Worm (Caenorhabditis elegans) whole organism, L2 larva: ENCODE data around the gene ZK1193.2.

Experiments used
- R02D3.7 ChIP-seq: fragments of 150-350 bp; optimal IDR thresholded peaks from 2 replicates; lab custom pipeline; 2014; ENCODE audit warnings: missing biosample characterization, missing genetic modification characterization
- ZK546.5 ChIP-seq: sonication (generic microtip); optimal IDR thresholded peaks from 2 replicates; lab custom pipeline; 2017; ENCODE audit warnings: missing biosample characterization, missing genetic modification characterization
- alr-1 ChIP-seq: fragments of 150-350 bp; optimal IDR thresholded peaks from 2 replicates; lab custom pipeline; 2014; ENCODE audit warnings: missing biosample characterization, missing genetic modification characterization
- ama-1 ChIP-seq: fragments of 150-350 bp; optimal IDR thresholded peaks from 2 replicates; lab custom pipeline; 2018; ENCODE audit warnings: inconsistent platforms
- elt-3 ChIP-seq: sonication (generic microtip); optimal IDR thresholded peaks from 2 replicates; lab custom pipeline; 2017; ENCODE audit warnings: missing biosample characterization, missing genetic modification characterization
- lsy-2 ChIP-seq, 2 experiments: fragments of 150-350 bp in 1 of 2; sonication (generic microtip) in 1 of 2; optimal IDR thresholded peaks; 2 replicates each; lab custom pipeline; 2014 to 2017; ENCODE audit warnings: missing biosample characterization in 2 of 2, missing genetic modification characterization in 2 of 2
- mbf-1 ChIP-seq: sonication (generic microtip); optimal IDR thresholded peaks from 2 replicates; lab custom pipeline; 2017; ENCODE audit warnings: missing biosample characterization, missing genetic modification characterization
- mdl-1 ChIP-seq, 2 experiments: fragments of 150-350 bp in 1 of 2; sonication (generic microtip) in 1 of 2; optimal IDR thresholded peaks; 2 replicates each; lab custom pipeline; 2017; ENCODE audit warnings: missing biosample characterization in 2 of 2, missing genetic modification characterization in 2 of 2
- nhr-10 ChIP-seq: sonication (generic microtip); optimal IDR thresholded peaks from 2 replicates; lab custom pipeline; 2017; ENCODE audit warnings: missing biosample characterization, missing genetic modification characterization
- nhr-237 ChIP-seq: fragments of 150-350 bp; optimal IDR thresholded peaks from 2 replicates; lab custom pipeline; 2014; ENCODE audit warnings: missing biosample characterization, missing genetic modification characterization
- nhr-25 ChIP-seq: fragments of 150-350 bp; sonication (generic microtip); optimal IDR thresholded peaks from 3 replicates; lab custom pipeline; 2014; ENCODE audit warnings: missing biosample characterization, missing genetic modification characterization
- nhr-77 ChIP-seq: fragments of 150-350 bp; optimal IDR thresholded peaks from 2 replicates; lab custom pipeline; 2014; ENCODE audit warnings: missing biosample characterization, missing genetic modification characterization
- unc-39 ChIP-seq: fragments of 150-350 bp; optimal IDR thresholded peaks from 2 replicates; lab custom pipeline; 2014; ENCODE audit warnings: missing biosample characterization, missing genetic modification characterization

ce11 chrX:457139-457802 lies 31.8 kb upstream of the ZK1193.2 start, which contains the start of gene abu-12:
- TF ChIP-seq lsy-2 (tag; optimal IDR thresholded peaks at IDR 0.05; lab: Kevin White, UChicago) (no peak), ZK546.5 (tag; lab: Kevin White, UChicago) (no peak), elt-3 (tag; lab: Kevin White, UChicago) (no peak), ama-1 (lab: Kevin White, UChicago) (no peak), mbf-1 (tag; lab: Kevin White, UChicago) (no peak), mdl-1 (tag; optimal IDR thresholded peaks at IDR 0.05; lab: Kevin White, UChicago) (no peak), nhr-25 (tag; lab: Kevin White, UChicago) (no peak), unc-39 (tag; lab: Kevin White, UChicago) (no peak), nhr-77 (tag; lab: Kevin White, UChicago) (no peak), nhr-237 (no peak), nhr-10 (no peak), R02D3.7 (tag; lab: Kevin White, UChicago) (no peak), alr-1 (no peak)
